Worm (Caenorhabditis elegans) whole organism, L4 larva: ENCODE results near the gene pro-1.

Experiments
- D1046.2 ChIP-seq: fragments of 200-800 bp; sonication (Bioruptor generic); IDR thresholded peaks from 2 replicates; pipeline ENCODE4 v1.3.6; 2022; ENCODE audit warnings: missing genetic modification characterization, missing compliant biosample characterization
- F10B5.3 ChIP-seq: sonication (generic microtip); optimal IDR thresholded peaks from 2 replicates; lab custom pipeline; 2016; ENCODE audit warnings: mild to moderate bottlenecking, missing genetic modification characterization, missing compliant biosample characterization
- F26F4.8 ChIP-seq: fragments of 200-800 bp; sonication (Bioruptor generic); conservative IDR thresholded peaks from 2 replicates; pipeline ENCODE4 v1.3.6; 2022; ENCODE audit warnings: missing genetic modification characterization, missing compliant biosample characterization
- F37D6.2 ChIP-seq: sonication (generic microtip); optimal IDR thresholded peaks from 2 replicates; lab custom pipeline; 2016; ENCODE audit warnings: mild to moderate bottlenecking, missing genetic modification characterization, missing compliant biosample characterization
- R02D3.7 ChIP-seq: fragments of 150-350 bp; sonication (generic microtip); optimal IDR thresholded peaks from 3 replicates; lab custom pipeline; 2014; ENCODE audit warnings: missing biosample characterization, missing genetic modification characterization
- T20F7.1 ChIP-seq: fragments of 200-800 bp; sonication (Bioruptor generic); optimal IDR thresholded peaks from 2 replicates; lab custom pipeline; 2018; ENCODE audit warnings: mild to moderate bottlenecking, missing genetic modification characterization, missing compliant biosample characterization
- T26A8.4 ChIP-seq: fragments of 200-800 bp; sonication (Bioruptor generic); IDR thresholded peaks from 2 replicates; pipeline ENCODE4 v1.3.6; 2022; ENCODE audit warnings: missing genetic modification characterization, missing compliant biosample characterization
- Y48G9A.11 ChIP-seq: fragments of 200-800 bp; sonication (Bioruptor generic); IDR thresholded peaks from 2 replicates; pipeline ENCODE4 v1.3.6; 2022; ENCODE audit warnings: missing genetic modification reagents, missing genetic modification characterization, missing compliant biosample characterization
- ZK337.2 ChIP-seq: fragments of 200-800 bp; sonication (Bioruptor generic); IDR thresholded peaks from 2 replicates; pipeline ENCODE4 v1.3.6; 2022; ENCODE audit warnings: missing genetic modification reagents, missing genetic modification characterization, missing compliant biosample characterization
- aha-1 ChIP-seq: fragments of 150-350 bp; peaks from one replicate; lab custom pipeline; 2014; ENCODE audit warnings: missing biosample characterization, missing genetic modification characterization
- arid-1 ChIP-seq: fragments of 200-800 bp; sonication (Bioruptor generic); conservative IDR thresholded peaks from 2 replicates; pipeline ENCODE4 v1.3.6; 2022; ENCODE audit warnings: missing genetic modification reagents, missing genetic modification characterization, missing compliant biosample characterization
- ceh-28 ChIP-seq: fragments of 150-350 bp; optimal IDR thresholded peaks from 2 replicates; lab custom pipeline; 2014; ENCODE audit warnings: missing biosample characterization, missing genetic modification reagents, missing genetic modification characterization
- ceh-62 ChIP-seq: sonication (generic microtip); optimal IDR thresholded peaks from 2 replicates; lab custom pipeline; 2017; ENCODE audit warnings: missing biosample characterization, missing genetic modification characterization
- ces-1 ChIP-seq: fragments of 150-350 bp; sonication (generic microtip); optimal IDR thresholded peaks from 4 replicates; lab custom pipeline; 2014; ENCODE audit warnings: missing biosample characterization, missing genetic modification reagents, missing genetic modification characterization
- cey-2 ChIP-seq: sonication (generic microtip); optimal IDR thresholded peaks from 3 replicates; lab custom pipeline; 2017; ENCODE audit warnings: missing genetic modification characterization, mild to moderate bottlenecking, missing compliant biosample characterization, antibody characterized with exemption, borderline replicate concordance; ENCODE audit not compliant: insufficient read depth
- ctbp-1 ChIP-seq: fragments of 200-800 bp; sonication (Bioruptor generic); IDR thresholded peaks from 2 replicates; pipeline ENCODE4 v1.3.6; 2022; ENCODE audit warnings: missing genetic modification reagents, missing genetic modification characterization, missing compliant biosample characterization
- daf-19 ChIP-seq: fragments of 200-800 bp; sonication (Bioruptor generic); conservative IDR thresholded peaks from 2 replicates; pipeline ENCODE4 v1.3.6; 2022; ENCODE audit warnings: missing genetic modification characterization, missing compliant biosample characterization
- daf-8 ChIP-seq: fragments of 200-800 bp; sonication (Bioruptor generic); IDR thresholded peaks from 2 replicates; pipeline ENCODE4 v1.3.6; 2022; ENCODE audit warnings: missing genetic modification characterization, missing compliant biosample characterization
- dmd-9 ChIP-seq: fragments of 200-800 bp; sonication (Bioruptor generic); IDR thresholded peaks from 2 replicates; pipeline ENCODE4 v1.3.6; 2022; ENCODE audit warnings: missing genetic modification reagents, missing genetic modification characterization, missing compliant biosample characterization
- dpl-1 ChIP-seq: fragments of 150-350 bp; optimal IDR thresholded peaks from 2 replicates; lab custom pipeline; 2014; ENCODE audit warnings: missing biosample characterization, missing genetic modification reagents, missing genetic modification characterization
- duxl-1 ChIP-seq: sonication (generic microtip); optimal IDR thresholded peaks from 2 replicates; lab custom pipeline; 2016; ENCODE audit warnings: mild to moderate bottlenecking, missing genetic modification characterization, moderate library complexity, missing compliant biosample characterization; ENCODE audit not compliant: poor library complexity
- egl-27 ChIP-seq: sonication (generic microtip); optimal IDR thresholded peaks from 3 replicates; lab custom pipeline; 2017; ENCODE audit warnings: missing biosample characterization, missing genetic modification reagents, missing genetic modification characterization
- egl-43 ChIP-seq: fragments of 200-800 bp; sonication (Bioruptor generic); IDR thresholded peaks from 2 replicates; pipeline ENCODE4 v1.3.6; 2022; ENCODE audit warnings: missing genetic modification reagents, missing genetic modification characterization, missing compliant biosample characterization
- fos-1 ChIP-seq: fragments of 150-350 bp; optimal IDR thresholded peaks from 2 replicates; lab custom pipeline; 2014; ENCODE audit warnings: missing biosample characterization, missing genetic modification characterization
- gei-8 ChIP-seq: fragments of 200-800 bp; sonication (Bioruptor generic); optimal IDR thresholded peaks from 2 replicates; lab custom pipeline; 2018; ENCODE audit warnings: mild to moderate bottlenecking, missing genetic modification characterization, missing compliant biosample characterization
- hif-1 ChIP-seq, 2 experiments: sonication (generic microtip); optimal IDR thresholded peaks; 2 replicates each; lab custom pipeline; 2016 to 2017; ENCODE audit warnings: missing compliant biosample characterization in 2 of 2, missing genetic modification characterization in 2 of 2, missing genetic modification reagents in 2 of 2, missing genotype in 2 of 2, mild to moderate bottlenecking in 1 of 2
- hlh-11 ChIP-seq: fragments of 200-800 bp; sonication (Bioruptor generic); optimal IDR thresholded peaks from 2 replicates; lab custom pipeline; 2018; ENCODE audit warnings: mild to moderate bottlenecking, missing genetic modification characterization, missing compliant biosample characterization
- hlh-30 ChIP-seq: sonication (generic microtip); optimal IDR thresholded peaks from 2 replicates; lab custom pipeline; 2017; ENCODE audit warnings: antibody characterized with exemption, mild to moderate bottlenecking, missing genetic modification characterization, missing compliant biosample characterization; ENCODE audit not compliant: insufficient read depth
- hmg-1.1 ChIP-seq: fragments of 200-800 bp; sonication (Bioruptor generic); IDR thresholded peaks from 2 replicates; pipeline ENCODE4 v1.3.6; 2022; ENCODE audit warnings: missing genetic modification reagents, missing genetic modification characterization, missing compliant biosample characterization
- lim-7 ChIP-seq: fragments of 200-800 bp; sonication (Bioruptor generic); IDR thresholded peaks from 2 replicates; pipeline ENCODE4 v1.3.6; 2022; ENCODE audit warnings: missing genetic modification characterization, missing compliant biosample characterization
- lin-1 ChIP-seq: fragments of 200-800 bp; sonication (Bioruptor generic); IDR thresholded peaks from 2 replicates; pipeline ENCODE4 v1.3.6; 2022; ENCODE audit warnings: missing genetic modification reagents, missing genetic modification characterization, missing compliant biosample characterization
- lin-38 ChIP-seq: fragments of 200-800 bp; sonication (Bioruptor generic); IDR thresholded peaks from 2 replicates; pipeline ENCODE4 v1.3.6; 2022; ENCODE audit warnings: missing genetic modification reagents, missing genetic modification characterization, missing compliant biosample characterization
- madf-9 ChIP-seq: fragments of 200-800 bp; sonication (Bioruptor generic); conservative IDR thresholded peaks from 2 replicates; pipeline ENCODE4 v1.3.6; 2022; ENCODE audit warnings: missing genetic modification reagents, missing genetic modification characterization, missing compliant biosample characterization
- mdt-29 ChIP-seq: fragments of 200-800 bp; sonication (Bioruptor generic); IDR thresholded peaks from 2 replicates; pipeline ENCODE4 v1.3.6; 2022; ENCODE audit warnings: missing genetic modification reagents, missing genetic modification characterization, missing compliant biosample characterization
- nhr-10 ChIP-seq: fragments of 150-350 bp; optimal IDR thresholded peaks from 2 replicates; lab custom pipeline; 2014; ENCODE audit warnings: missing biosample characterization, missing genetic modification characterization
- nhr-11 ChIP-seq: fragments of 150-350 bp; optimal IDR thresholded peaks from 2 replicates; lab custom pipeline; 2014; ENCODE audit warnings: missing biosample characterization, missing genetic modification characterization
- nhr-237 ChIP-seq: sonication (generic microtip); optimal IDR thresholded peaks from 2 replicates; lab custom pipeline; 2017; ENCODE audit warnings: missing biosample characterization, missing genetic modification characterization
- nhr-25 ChIP-seq: sonication (generic microtip); optimal IDR thresholded peaks from 2 replicates; lab custom pipeline; 2017; ENCODE audit warnings: missing genetic modification characterization, mild to moderate bottlenecking, missing compliant biosample characterization, antibody characterized with exemption, moderate library complexity, borderline replicate concordance; ENCODE audit not compliant: insufficient read depth
- nhr-76 ChIP-seq: fragments of 150-350 bp; optimal IDR thresholded peaks from 2 replicates; lab custom pipeline; 2014; ENCODE audit warnings: missing biosample characterization, missing genetic modification characterization
- nhr-77 ChIP-seq: fragments of 150-350 bp; optimal IDR thresholded peaks from 2 replicates; lab custom pipeline; 2014; ENCODE audit warnings: missing biosample characterization, missing genetic modification characterization
- pqm-1 ChIP-seq: sonication (generic microtip); optimal IDR thresholded peaks from 2 replicates; lab custom pipeline; 2017; ENCODE audit warnings: missing biosample characterization, missing genetic modification characterization
- rbr-2 ChIP-seq: sonication (generic microtip); optimal IDR thresholded peaks from 2 replicates; lab custom pipeline; 2016; ENCODE audit warnings: missing genotype, missing genetic modification characterization, missing compliant biosample characterization
- saeg-2 ChIP-seq: fragments of 200-800 bp; sonication (Bioruptor generic); IDR thresholded peaks from 2 replicates; pipeline ENCODE4 v1.3.6; 2022; ENCODE audit warnings: missing genetic modification reagents, missing genetic modification characterization, missing compliant biosample characterization
- sdz-12 ChIP-seq: fragments of 200-800 bp; sonication (Bioruptor generic); optimal IDR thresholded peaks from 2 replicates; lab custom pipeline; 2018; ENCODE audit warnings: mild to moderate bottlenecking, missing genetic modification characterization, missing compliant biosample characterization
- snpc-4 ChIP-seq: fragments of 150-350 bp; optimal IDR thresholded peaks from 2 replicates; lab custom pipeline; 2014; ENCODE audit warnings: missing biosample characterization, missing genetic modification characterization
- spr-1 ChIP-seq: sonication (generic microtip); optimal IDR thresholded peaks from 2 replicates; lab custom pipeline; 2016; ENCODE audit warnings: mild to moderate bottlenecking, missing genetic modification characterization, missing compliant biosample characterization
- spr-3 ChIP-seq: fragments of 200-800 bp; sonication (Bioruptor generic); optimal IDR thresholded peaks from 2 replicates; lab custom pipeline; 2018; ENCODE audit warnings: mild to moderate bottlenecking, missing genetic modification characterization, missing compliant biosample characterization
- tag-97 ChIP-seq: fragments of 200-800 bp; sonication (Bioruptor generic); IDR thresholded peaks from 2 replicates; pipeline ENCODE4 v1.3.6; 2022; ENCODE audit warnings: missing genetic modification characterization, missing compliant biosample characterization
- unc-39 ChIP-seq: sonication (generic microtip); optimal IDR thresholded peaks from 2 replicates; lab custom pipeline; 2017; ENCODE audit warnings: missing biosample characterization, missing genetic modification characterization
- zfp-3 ChIP-seq: fragments of 200-800 bp; sonication (Bioruptor generic); conservative IDR thresholded peaks from 2 replicates; pipeline ENCODE4 v1.3.6; 2022; ENCODE audit warnings: missing genetic modification reagents, missing genetic modification characterization, missing compliant biosample characterization
- zip-11 ChIP-seq: fragments of 200-800 bp; sonication (Bioruptor generic); IDR thresholded peaks from 2 replicates; pipeline ENCODE4 v1.3.6; 2022; ENCODE audit warnings: missing genetic modification characterization, missing compliant biosample characterization

The pro-1 gene

ce11 chrII:10563368-10563767 is 21.6 kb upstream of the pro-1 start, which contains the start of gene cdc-48.1 (continued):
- peak; percentile 72 for TF ChIP-seq ceh-28
- 0 out of 2 replicates have a peak, but pooled peaks have one; percentile 73 for TF ChIP-seq tag-97 (GFP tag; lab: Robert Waterston, UW)
- TF ChIP-seq fos-1 (tag; lab: Kevin White, UChicago): peak; percentile 93
- peak; percentile 65 for TF ChIP-seq egl-27 (tag; lab: Kevin White, UChicago)
- peak; percentile 98 for TF ChIP-seq mdt-29 (GFP tag; lab: Robert Waterston, UW)
- peak; percentile 95 for TF ChIP-seq egl-43 (GFP tag; lab: Robert Waterston, UW)
- peak; percentile 89 to 97 for TF ChIP-seq hif-1 (tag; optimal IDR thresholded peaks at IDR 0.05; lab: Kevin White, UChicago)
- TF ChIP-seq rbr-2: peak; percentile 99
- no peak for TF ChIP-seq unc-39 (tag; lab: Kevin White, UChicago)
- peak; percentile 98 for TF ChIP-seq duxl-1 (tag; lab: Kevin White, UChicago)
- peak; percentile 99 for TF ChIP-seq hlh-30 (tag; lab: Kevin White, UChicago)
- TF ChIP-seq ctbp-1 (GFP tag; lab: Robert Waterston, UW): peak; percentile 99
- peak; percentile 98 for TF ChIP-seq saeg-2 (GFP tag; lab: Robert Waterston, UW)
- TF ChIP-seq F10B5.3 (tag; lab: Kevin White, UChicago): peak; percentile 92
- TF ChIP-seq cey-2 (tag; lab: Kevin White, UChicago): peak; percentile 95
- TF ChIP-seq gei-8: peak; percentile 96
- peak; percentile 83 for TF ChIP-seq lim-7 (GFP tag; lab: Robert Waterston, UW)
- peak; percentile 95 for TF ChIP-seq Y48G9A.11
- TF ChIP-seq F26F4.8: peak; percentile 54; the same call in 1 of the 2 replicates
- peak; percentile 97 for TF ChIP-seq D1046.2 (GFP tag; lab: Robert Waterston, UW)
- TF ChIP-seq nhr-10 (tag; lab: Kevin White, UChicago): peak; percentile 98
- peak; percentile 99 for TF ChIP-seq T26A8.4 (GFP tag; lab: Robert Waterston, UW)
- peak; percentile 100 for TF ChIP-seq zfp-3 (GFP tag; lab: Robert Waterston, UW)
- TF ChIP-seq T20F7.1 (GFP tag; lab: Kevin White, UChicago): peak; percentile 99
- TF ChIP-seq zip-11: peak; percentile 75; the same call in 1 of the 2 replicates
- peak; percentile 98 for TF ChIP-seq daf-19 (GFP tag; lab: Robert Waterston, UW)
- TF ChIP-seq ces-1 (GFP tag; lab: Kevin White, UChicago): peak; percentile 97
- peak; percentile 97 for TF ChIP-seq F37D6.2 (tag; lab: Kevin White, UChicago)
- peak; percentile 100 for TF ChIP-seq dpl-1 (GFP tag; lab: Kevin White, UChicago)
- TF ChIP-seq nhr-237 (tag; lab: Kevin White, UChicago): peak; percentile 89
- TF ChIP-seq madf-9 (GFP tag; lab: Robert Waterston, UW): peak; percentile 99
- peak; percentile 98 for TF ChIP-seq spr-3 (GFP tag; lab: Kevin White, UChicago)
- TF ChIP-seq dmd-9 (GFP tag; lab: Robert Waterston, UW): peak; percentile 98
- peak; percentile 99 for TF ChIP-seq arid-1 (GFP tag; lab: Robert Waterston, UW)
- peak; percentile 100 for TF ChIP-seq nhr-11 (tag; lab: Kevin White, UChicago)
- TF ChIP-seq sdz-12 (GFP tag; lab: Kevin White, UChicago): peak; percentile 96
- TF ChIP-seq spr-1 (tag; lab: Kevin White, UChicago): peak; percentile 98
- peak; percentile 100 for TF ChIP-seq nhr-77
- peak; percentile 97 for TF ChIP-seq ZK337.2 (GFP tag; lab: Robert Waterston, UW)
- TF ChIP-seq hmg-1.1 (GFP tag; lab: Robert Waterston, UW): peak; percentile 99
- peak; percentile 99 for TF ChIP-seq hlh-11 (tag; lab: Kevin White, UChicago)
- peak; percentile 99 for TF ChIP-seq lin-1 (GFP tag; lab: Robert Waterston, UW)
- peak; percentile 98 for TF ChIP-seq pqm-1 (tag; lab: Kevin White, UChicago)
- peak; percentile 67 for TF ChIP-seq R02D3.7 (tag; lab: Kevin White, UChicago)
- peak; percentile 49 for TF ChIP-seq ceh-62
- peak; percentile 62 for TF ChIP-seq snpc-4 (tag; lab: Kevin White, UChicago)
- TF ChIP-seq lin-38 (GFP tag; lab: Robert Waterston, UW): peak; percentile 100
- TF ChIP-seq aha-1 (tag; lab: Kevin White, UChicago): peak; percentile 100
- TF ChIP-seq daf-8 (GFP tag; lab: Robert Waterston, UW): peak; percentile 92; the same call in 1 of the 2 replicates
- peak; percentile 91 for TF ChIP-seq nhr-76 (tag; lab: Kevin White, UChicago)
- peak; percentile 98 for TF ChIP-seq nhr-25 (tag; lab: Kevin White, UChicago)
